Fruit fly (Drosophila melanogaster): ENCODE measurements around the gene eIF3e.
A peak's percentile ranks its signal among the peaks of the same experiment; 100 is the strongest.

The eIF3e gene

dm6 chr3L:16786728-16787127 lies at the start of gene eIF3e:
eIF3e (minus strand) TSS chr3L:16786941.
- TF ChIP-seq MESR4 (GFP tag; optimal IDR thresholded peaks at IDR 0.05) = peak; percentile 99
- peak; percentile 65 for TF ChIP-seq MBD-R2 (GFP tag; IDR thresholded peaks at IDR 0.05)
- peak; percentile 37; the same call in 1 of the 2 replicates for TF ChIP-seq CG9932 (GFP tag; IDR thresholded peaks at IDR 0.05)
- peak; percentile 54; the same call in 1 of the 4 replicates for TF ChIP-seq Dll (GFP tag; IDR thresholded peaks at IDR 0.05; ENCODE audit: partially characterized antibody)
- TF ChIP-seq hth (optimal IDR thresholded peaks at IDR 0.05) = no peak
- TF ChIP-seq CG4328 (GFP tag; optimal IDR thresholded peaks at IDR 0.05) = no peak
- no peak for TF ChIP-seq zen (tag; optimal IDR thresholded peaks at IDR 0.05)
- no peak for TF ChIP-seq HmgZ (tag; optimal IDR thresholded peaks at IDR 0.05)
- no peak for TF ChIP-seq pnt (GFP tag; optimal IDR thresholded peaks at IDR 0.05)
- TF ChIP-seq Dp (GFP tag; optimal IDR thresholded peaks at IDR 0.05) = peak; percentile 63
- TF ChIP-seq CG16863 (GFP tag; optimal IDR thresholded peaks at IDR 0.05) = no peak
- peak; percentile 46; the same call in 1 of the 2 replicates for TF ChIP-seq CG13287 (GFP tag; IDR thresholded peaks at IDR 0.05; ENCODE audit: partially characterized antibody)
- no peak for TF ChIP-seq CG10267 (tag; optimal IDR thresholded peaks at IDR 0.05)
- no peak for TF ChIP-seq grau (tag; optimal IDR thresholded peaks at IDR 0.05)
- no peak for TF ChIP-seq Fer2 (tag; optimal IDR thresholded peaks at IDR 0.05)
- no peak for TF ChIP-seq Oli (tag; optimal IDR thresholded peaks at IDR 0.05)
- 0 out of 2 replicates have a peak, but pooled peaks have one; percentile 8 for TF ChIP-seq sob (GFP tag; IDR thresholded peaks at IDR 0.05)
- TF ChIP-seq unc-4 (GFP tag; IDR thresholded peaks at IDR 0.05; ENCODE audit: partially characterized antibody) = no peak
- peak; percentile 2 for TF ChIP-seq CG12391 (tag; optimal IDR thresholded peaks at IDR 0.05)
- TF ChIP-seq CG3847 (GFP tag; IDR thresholded peaks at IDR 0.05) = peak; percentile 57; the same call in 1 of the 2 replicates
- no peak for TF ChIP-seq Fer1 (GFP tag; optimal IDR thresholded peaks at IDR 0.05)
- TF ChIP-seq Sry-δ (GFP tag; optimal IDR thresholded peaks at IDR 0.05) = peak; percentile 9
- TF ChIP-seq Hr78 (GFP tag; optimal IDR thresholded peaks at IDR 0.05) = no peak
- TF ChIP-seq ssp (GFP tag; IDR thresholded peaks at IDR 0.05) = no peak
- no peak for TF ChIP-seq luna (GFP tag; optimal IDR thresholded peaks at IDR 0.05)
- no peak for TF ChIP-seq kni (GFP tag; optimal IDR thresholded peaks at IDR 0.05)
- TF ChIP-seq Mrtf (GFP tag; IDR thresholded peaks at IDR 0.05) = no peak
- TF ChIP-seq Atf-2 (GFP tag; optimal IDR thresholded peaks at IDR 0.05) = no peak
- TF ChIP-seq al (GFP tag; IDR thresholded peaks at IDR 0.05) = no peak
- peak; percentile 51 for TF ChIP-seq Scr (GFP tag; IDR thresholded peaks at IDR 0.05; ENCODE audit: partially characterized antibody)
- no peak for TF ChIP-seq tna (GFP tag; IDR thresholded peaks at IDR 0.05; ENCODE audit: partially characterized antibody)
- TF ChIP-seq CG2120 (GFP tag; optimal IDR thresholded peaks at IDR 0.05) = no peak
- TF ChIP-seq org-1 (GFP tag; optimal IDR thresholded peaks at IDR 0.05) = no peak
- no peak for TF ChIP-seq tup (GFP tag; optimal IDR thresholded peaks at IDR 0.05)
- TF ChIP-seq CG4617 (GFP tag; optimal IDR thresholded peaks at IDR 0.05; ENCODE audit: borderline replicate concordance) = peak; percentile 64
- TF ChIP-seq CG2202 (tag; optimal IDR thresholded peaks at IDR 0.05) = no peak
- peak; percentile 50 for TF ChIP-seq trem (tag; optimal IDR thresholded peaks at IDR 0.05)
- no peak for TF ChIP-seq D19A (tag; optimal IDR thresholded peaks at IDR 0.05)
- no peak for TF ChIP-seq Dfd (GFP tag; optimal IDR thresholded peaks at IDR 0.05)
- 0 out of 2 replicates have a peak, but pooled peaks have one; percentile 21 for TF ChIP-seq CG42726 (GFP tag; IDR thresholded peaks at IDR 0.05; ENCODE audit: partially characterized antibody)
- no peak for TF ChIP-seq ems (GFP tag; optimal IDR thresholded peaks at IDR 0.05)
- TF ChIP-seq H15 (GFP tag; IDR thresholded peaks at IDR 0.05) = no peak
- TF ChIP-seq E2f2 (GFP tag; IDR thresholded peaks at IDR 0.05) = peak; percentile 89
- peak; percentile 8 for TF ChIP-seq CG18011 (GFP tag; optimal IDR thresholded peaks at IDR 0.05)
- TF ChIP-seq zfh2 (GFP tag; optimal IDR thresholded peaks at IDR 0.05) = no peak
- TF ChIP-seq row (GFP tag; IDR thresholded peaks at IDR 0.05) = peak; percentile 51
- TF ChIP-seq disco-r (GFP tag; optimal IDR thresholded peaks at IDR 0.05) = no peak
- no peak for TF ChIP-seq Hr39 (optimal IDR thresholded peaks at IDR 0.05)
- TF ChIP-seq CG3995 (GFP tag; optimal IDR thresholded peaks at IDR 0.05) = no peak
- peak; percentile 22 for TF ChIP-seq CG2116 (GFP tag; optimal IDR thresholded peaks at IDR 0.05)
- no peak for TF ChIP-seq sd (tag; optimal IDR thresholded peaks at IDR 0.05)
